Worm (Caenorhabditis elegans) whole organism, L2 larva: ENCODE results near the gene dsb-1.

Experiments used
- C34F6.9 ChIP-seq: fragments of 150-350 bp; optimal IDR thresholded peaks from 2 replicates; lab custom pipeline; 2014; ENCODE audit warnings: missing biosample characterization, missing genetic modification characterization
- F13H6.1 ChIP-seq: sonication (generic microtip); optimal IDR thresholded peaks from 2 replicates; lab custom pipeline; 2016; ENCODE audit warnings: missing genetic modification characterization, missing compliant biosample characterization
- R02D3.7 ChIP-seq: fragments of 150-350 bp; optimal IDR thresholded peaks from 2 replicates; lab custom pipeline; 2014; ENCODE audit warnings: missing biosample characterization, missing genetic modification characterization
- Y55F3AM.14 ChIP-seq: fragments of 200-800 bp; sonication (Bioruptor generic); optimal IDR thresholded peaks from 2 replicates; lab custom pipeline; 2018; ENCODE audit warnings: mild to moderate bottlenecking, missing genetic modification characterization, missing compliant biosample characterization
- ZK546.5 ChIP-seq: sonication (generic microtip); optimal IDR thresholded peaks from 2 replicates; lab custom pipeline; 2017; ENCODE audit warnings: missing biosample characterization, missing genetic modification characterization
- ama-1 ChIP-seq: fragments of 150-350 bp; optimal IDR thresholded peaks from 2 replicates; lab custom pipeline; 2018; ENCODE audit warnings: inconsistent platforms
- blmp-1 ChIP-seq: sonication (generic microtip); optimal IDR thresholded peaks from 2 replicates; lab custom pipeline; 2017; ENCODE audit warnings: missing genetic modification characterization, mild to moderate bottlenecking, missing compliant biosample characterization, antibody characterized with exemption, moderate library complexity; ENCODE audit not compliant: insufficient read depth
- ceh-16 ChIP-seq: fragments of 150-350 bp; optimal IDR thresholded peaks from 2 replicates; lab custom pipeline; 2014; ENCODE audit warnings: missing biosample characterization, missing genetic modification characterization
- ceh-82 ChIP-seq: fragments of 150-350 bp; optimal IDR thresholded peaks from 2 replicates; lab custom pipeline; 2014; ENCODE audit warnings: missing biosample characterization, missing genetic modification characterization
- crh-2 ChIP-seq: sonication (generic microtip); optimal IDR thresholded peaks from 2 replicates; lab custom pipeline; 2017; ENCODE audit warnings: missing biosample characterization, missing genetic modification characterization
- dmd-4 ChIP-seq: sonication (generic microtip); optimal IDR thresholded peaks from 2 replicates; lab custom pipeline; 2017; ENCODE audit warnings: missing biosample characterization, missing genetic modification characterization
- egl-27 ChIP-seq: sonication (generic microtip); optimal IDR thresholded peaks from 3 replicates; lab custom pipeline; 2017; ENCODE audit warnings: missing biosample characterization, missing genetic modification reagents, missing genetic modification characterization
- elt-1 ChIP-seq: fragments of 150-350 bp; optimal IDR thresholded peaks from 2 replicates; lab custom pipeline; 2014; ENCODE audit warnings: missing biosample characterization, missing genetic modification characterization
- elt-3 ChIP-seq: sonication (generic microtip); optimal IDR thresholded peaks from 2 replicates; lab custom pipeline; 2017; ENCODE audit warnings: missing biosample characterization, missing genetic modification characterization
- fos-1 ChIP-seq: fragments of 150-350 bp; optimal IDR thresholded peaks from 2 replicates; lab custom pipeline; 2014; ENCODE audit warnings: missing biosample characterization, missing genetic modification characterization
- gmeb-1 ChIP-seq: fragments of 150-350 bp; optimal IDR thresholded peaks from 2 replicates; lab custom pipeline; 2014; ENCODE audit warnings: missing biosample characterization, missing genetic modification characterization
- lin-11 ChIP-seq: fragments of 150-350 bp; sonication (generic microtip); optimal IDR thresholded peaks from 2 replicates; lab custom pipeline; 2014; ENCODE audit warnings: missing biosample characterization, missing genetic modification characterization, inconsistent platforms, mixed read lengths
- lin-13 ChIP-seq: fragments of 150-350 bp; optimal IDR thresholded peaks from 2 replicates; lab custom pipeline; 2014; ENCODE audit warnings: missing biosample characterization, missing genetic modification reagents, missing genetic modification characterization
- lsy-2 ChIP-seq, 2 experiments: fragments of 150-350 bp in 1 of 2; sonication (generic microtip) in 1 of 2; optimal IDR thresholded peaks; 2 replicates each; lab custom pipeline; 2014 to 2017; ENCODE audit warnings: missing biosample characterization in 2 of 2, missing genetic modification characterization in 2 of 2
- mab-5 ChIP-seq: fragments of 150-350 bp; optimal IDR thresholded peaks from 2 replicates; lab custom pipeline; 2014; ENCODE audit warnings: missing biosample characterization, missing genetic modification characterization
- mbf-1 ChIP-seq: sonication (generic microtip); optimal IDR thresholded peaks from 2 replicates; lab custom pipeline; 2017; ENCODE audit warnings: missing biosample characterization, missing genetic modification characterization
- mdl-1 ChIP-seq, 2 experiments: fragments of 150-350 bp in 1 of 2; sonication (generic microtip) in 1 of 2; optimal IDR thresholded peaks; 2 replicates each; lab custom pipeline; 2017; ENCODE audit warnings: missing biosample characterization in 2 of 2, missing genetic modification characterization in 2 of 2
- nhr-10 ChIP-seq: sonication (generic microtip); optimal IDR thresholded peaks from 2 replicates; lab custom pipeline; 2017; ENCODE audit warnings: missing biosample characterization, missing genetic modification characterization
- nhr-11 ChIP-seq: fragments of 150-350 bp; optimal IDR thresholded peaks from 2 replicates; lab custom pipeline; 2014; ENCODE audit warnings: missing biosample characterization, missing genetic modification characterization
- nhr-12 ChIP-seq: fragments of 150-350 bp; optimal IDR thresholded peaks from 2 replicates; lab custom pipeline; 2014; ENCODE audit warnings: missing biosample characterization, missing genetic modification characterization
- nhr-129 ChIP-seq: fragments of 150-350 bp; optimal IDR thresholded peaks from 2 replicates; lab custom pipeline; 2014; ENCODE audit warnings: missing biosample characterization, missing genetic modification characterization
- nhr-21 ChIP-seq: fragments of 150-350 bp; optimal IDR thresholded peaks from 2 replicates; lab custom pipeline; 2014; ENCODE audit warnings: missing biosample characterization, missing genetic modification characterization
- nhr-23 ChIP-seq: fragments of 150-350 bp; optimal IDR thresholded peaks from 2 replicates; lab custom pipeline; 2014; ENCODE audit warnings: missing biosample characterization, missing genetic modification reagents, missing genetic modification characterization
- nhr-237 ChIP-seq: fragments of 150-350 bp; optimal IDR thresholded peaks from 2 replicates; lab custom pipeline; 2014; ENCODE audit warnings: missing biosample characterization, missing genetic modification characterization
- nhr-25 ChIP-seq: fragments of 150-350 bp; sonication (generic microtip); optimal IDR thresholded peaks from 3 replicates; lab custom pipeline; 2014; ENCODE audit warnings: missing biosample characterization, missing genetic modification characterization
- nhr-6 ChIP-seq: fragments of 150-350 bp; optimal IDR thresholded peaks from 2 replicates; lab custom pipeline; 2014; ENCODE audit warnings: missing biosample characterization, missing genetic modification characterization
- nhr-77 ChIP-seq: fragments of 150-350 bp; optimal IDR thresholded peaks from 2 replicates; lab custom pipeline; 2014; ENCODE audit warnings: missing biosample characterization, missing genetic modification characterization
- peb-1 ChIP-seq: fragments of 150-350 bp; optimal IDR thresholded peaks from 2 replicates; lab custom pipeline; 2014; ENCODE audit warnings: missing biosample characterization, missing genetic modification characterization
- sem-4 ChIP-seq: fragments of 150-350 bp; optimal IDR thresholded peaks from 2 replicates; lab custom pipeline; 2014; ENCODE audit warnings: missing biosample characterization, missing genetic modification reagents, missing genetic modification characterization
- skn-1 ChIP-seq: sonication (generic microtip); optimal IDR thresholded peaks from 2 replicates; lab custom pipeline; 2017; ENCODE audit warnings: missing biosample characterization, missing genetic modification characterization
- sma-3 ChIP-seq: sonication (generic microtip); optimal IDR thresholded peaks from 2 replicates; lab custom pipeline; 2016; ENCODE audit warnings: missing genetic modification reagents, missing genetic modification characterization, missing compliant biosample characterization
- sma-9 ChIP-seq, 2 experiments: fragments of 150-350 bp in 1 of 2; sonication (generic microtip) in 1 of 2; optimal IDR thresholded peaks; 2 replicates each; lab custom pipeline; 2014 to 2016; ENCODE audit warnings: missing genetic modification characterization in 2 of 2, mild to moderate bottlenecking in 1 of 2, missing biosample characterization in 1 of 2, missing compliant biosample characterization in 1 of 2, missing genetic modification reagents in 1 of 2, moderate library complexity in 1 of 2
- snpc-4 ChIP-seq: fragments of 150-350 bp; optimal IDR thresholded peaks from 2 replicates; lab custom pipeline; 2014; ENCODE audit warnings: missing biosample characterization, missing genetic modification characterization
- unc-39 ChIP-seq: fragments of 150-350 bp; optimal IDR thresholded peaks from 2 replicates; lab custom pipeline; 2014; ENCODE audit warnings: missing biosample characterization, missing genetic modification characterization
- unc-55 ChIP-seq: fragments of 150-350 bp; sonication (generic microtip); optimal IDR thresholded peaks from 3 replicates; lab custom pipeline; 2014; ENCODE audit warnings: missing biosample characterization, missing genetic modification reagents, missing genetic modification characterization
- zag-1 ChIP-seq: fragments of 150-350 bp; optimal IDR thresholded peaks from 2 replicates; lab custom pipeline; 2014; ENCODE audit warnings: missing biosample characterization, missing genetic modification characterization
- ztf-1 ChIP-seq: fragments of 200-800 bp; sonication (Bioruptor generic); conservative IDR thresholded peaks from 2 replicates; pipeline ENCODE4 v1.3.6; 2022; ENCODE audit warnings: missing genetic modification characterization, missing compliant biosample characterization
- ztf-4 ChIP-seq: fragments of 150-350 bp; optimal IDR thresholded peaks from 2 replicates; lab custom pipeline; 2014; ENCODE audit warnings: missing biosample characterization, missing genetic modification characterization

The dsb-1 gene

DNA sequence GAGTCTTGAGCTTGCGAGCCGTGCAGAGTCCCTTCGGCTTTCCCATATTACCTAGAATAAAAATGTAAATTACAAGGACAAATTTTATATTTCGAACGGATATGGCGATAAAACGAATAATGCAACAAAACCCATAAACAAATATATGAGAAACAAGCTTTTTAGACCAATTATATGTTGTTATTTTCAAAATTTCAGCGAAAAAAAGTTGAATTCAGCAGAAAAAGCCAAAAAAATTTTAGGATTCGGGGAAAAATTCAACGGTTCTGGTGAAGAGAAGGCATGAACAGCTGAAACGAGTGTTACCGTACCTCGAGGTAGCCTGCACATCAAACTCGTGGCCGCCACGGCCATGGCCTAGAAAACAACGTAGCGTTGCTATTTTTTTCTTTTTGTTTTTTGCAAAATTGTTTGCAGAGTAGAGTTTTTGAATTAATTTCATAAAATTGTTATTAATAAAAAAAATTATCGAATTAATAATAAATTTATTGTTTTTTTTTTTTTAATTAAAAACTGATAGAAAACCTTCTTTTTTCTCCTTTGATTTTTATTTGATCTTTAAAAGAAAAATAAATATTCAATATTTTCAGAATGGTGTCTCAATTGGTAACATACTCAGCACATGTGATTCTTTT lies 17.6 kb upstream of the dsb-1 start, which contains the start of the genes rps-23 and dpm-3:
rps-23 (minus strand) TSS at position 51 of the 635 bp plus-strand sequence.
dpm-3 (plus strand) TSS at position 585 of the 635 bp plus-strand sequence.
- TF ChIP-seq egl-27 (tag; lab: Kevin White, UChicago) (peak; percentile 73), nhr-237 (tag; lab: Kevin White, UChicago) (peak; percentile 62), fos-1 (tag; lab: Kevin White, UChicago) (peak; percentile 81), mab-5 (tag; lab: Kevin White, UChicago) (peak; percentile 80), nhr-6 (tag; lab: Kevin White, UChicago) (peak; percentile 76), R02D3.7 (tag; lab: Kevin White, UChicago) (peak; percentile 51), nhr-129 (tag; lab: Kevin White, UChicago) (peak; percentile 99), nhr-77 (tag; lab: Kevin White, UChicago) (peak; percentile 50), blmp-1 (tag; lab: Kevin White, UChicago) (peak; percentile 75), ZK546.5 (peak; percentile 98), nhr-23 (tag; lab: Kevin White, UChicago) (no peak), nhr-11 (tag; lab: Kevin White, UChicago) (peak; percentile 11), sem-4 (peak; percentile 88), nhr-12 (tag; lab: Kevin White, UChicago) (no peak), ztf-1 (GFP tag; lab: Robert Waterston, UW) (no peak), lsy-2 (tag; optimal IDR thresholded peaks at IDR 0.05; lab: Kevin White, UChicago) (peak; percentile 99 to 100), nhr-21 (tag; lab: Kevin White, UChicago) (peak; percentile 88), crh-2 (peak; percentile 96), unc-39 (no peak), peb-1 (tag; lab: Kevin White, UChicago) (no peak), sma-9 (GFP tag; optimal IDR thresholded peaks at IDR 0.05; lab: Kevin White, UChicago) (peak; percentile 93), sma-9 (tag; optimal IDR thresholded peaks at IDR 0.05; lab: Kevin White, UChicago) (no peak), mdl-1 (tag; optimal IDR thresholded peaks at IDR 0.05; lab: Kevin White, UChicago) (peak; percentile 33 to 49), C34F6.9 (peak; percentile 96), lin-11 (peak; percentile 97), ztf-4 (tag; lab: Kevin White, UChicago) (peak; percentile 86), zag-1 (tag; lab: Kevin White, UChicago) (peak; percentile 61), skn-1 (peak; percentile 75), unc-55 (GFP tag; lab: Kevin White, UChicago) (peak; percentile 98), F13H6.1 (peak; percentile 89), dmd-4 (tag; lab: Kevin White, UChicago) (no peak), ceh-82 (peak; percentile 90), ceh-16 (tag; lab: Kevin White, UChicago) (peak; percentile 8), elt-1 (tag; lab: Kevin White, UChicago) (no peak), lin-13 (GFP tag; lab: Kevin White, UChicago) (peak; percentile 96), gmeb-1 (tag; lab: Kevin White, UChicago) (peak; percentile 92), Y55F3AM.14 (peak; percentile 73), mbf-1 (no peak), ama-1 (lab: Kevin White, UChicago) (peak; percentile 25), nhr-25 (tag; lab: Kevin White, UChicago) (peak; percentile 93), sma-3 (GFP tag; lab: Kevin White, UChicago) (peak; percentile 95), snpc-4 (tag; lab: Kevin White, UChicago) (peak; percentile 79), elt-3 (tag; lab: Kevin White, UChicago) (no peak)

DNA sequence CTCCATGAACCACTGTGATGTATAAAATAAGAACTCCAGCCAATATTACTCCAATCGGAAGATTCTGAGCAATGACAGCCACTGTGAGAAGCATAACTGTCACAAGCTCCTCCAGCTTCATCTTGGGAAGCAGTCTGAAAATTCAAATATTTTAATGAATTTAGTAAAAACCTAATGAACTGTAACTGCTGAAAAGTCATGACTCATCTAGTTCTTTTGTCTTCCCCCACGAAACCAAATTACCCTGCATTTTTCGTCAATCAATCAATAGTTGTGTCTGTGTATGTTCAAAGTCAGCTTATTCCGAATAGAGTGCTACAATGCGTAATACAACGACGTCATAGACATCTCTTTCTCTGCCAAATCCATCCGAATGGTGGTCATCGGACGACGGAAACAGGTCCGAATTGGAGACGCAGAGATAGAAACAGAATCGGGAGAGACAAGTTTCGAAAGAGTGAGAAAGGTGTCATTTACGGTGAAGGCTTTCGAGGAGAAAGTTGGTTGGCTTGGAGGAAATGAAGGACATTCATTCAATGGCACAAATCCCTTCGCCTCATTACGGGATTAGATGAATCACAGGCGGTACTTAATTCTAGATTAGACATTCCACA lies 12.0 kb upstream of the dsb-1 start:
- peak; percentile 82 for TF ChIP-seq nhr-25 (tag; lab: Kevin White, UChicago)
- no peak for TF ChIP-seq lin-11
- TF ChIP-seq nhr-6 (tag; lab: Kevin White, UChicago): no peak
- TF ChIP-seq C34F6.9: peak; percentile 15
- TF ChIP-seq fos-1 (tag; lab: Kevin White, UChicago): peak; percentile 65
- no peak for TF ChIP-seq nhr-10
- TF ChIP-seq nhr-21 (tag; lab: Kevin White, UChicago): peak; percentile 59
- TF ChIP-seq lsy-2 (tag; optimal IDR thresholded peaks at IDR 0.05; lab: Kevin White, UChicago): peak in 1 of 2 experiments; percentile 61
- peak; percentile 89 for TF ChIP-seq nhr-129 (tag; lab: Kevin White, UChicago)
- TF ChIP-seq sma-9 (GFP tag; optimal IDR thresholded peaks at IDR 0.05; lab: Kevin White, UChicago): peak; percentile 13
- TF ChIP-seq sma-9 (tag; optimal IDR thresholded peaks at IDR 0.05; lab: Kevin White, UChicago): no peak
- peak; percentile 15 for TF ChIP-seq sma-3 (GFP tag; lab: Kevin White, UChicago)
- peak; percentile 77 for TF ChIP-seq blmp-1 (tag; lab: Kevin White, UChicago)
- peak; percentile 60 for TF ChIP-seq sem-4
- TF ChIP-seq ztf-4 (tag; lab: Kevin White, UChicago): no peak
